Worm (Caenorhabditis elegans): ENCODE results near the gene hda-2.

hda-2 gene

DNA sequence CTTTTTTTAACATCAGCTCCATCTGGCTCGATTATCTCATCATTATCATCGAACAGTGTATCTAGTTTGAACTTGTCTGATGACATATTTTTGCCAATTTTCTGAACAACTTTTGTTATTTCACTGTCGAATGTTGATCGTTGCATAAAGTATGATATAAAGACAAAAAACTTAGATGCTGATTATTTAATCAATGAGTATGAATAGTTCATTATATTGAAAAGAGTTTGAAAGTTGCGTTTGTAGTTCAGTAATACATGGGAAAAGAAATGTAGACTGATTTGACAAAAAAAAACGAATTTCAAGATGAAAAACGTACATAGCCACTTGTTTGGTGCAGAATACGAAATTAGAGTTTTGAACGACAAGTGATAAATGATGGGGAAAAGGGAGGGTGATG is at the start of gene hda-2:
Gene hda-2 (minus strand): TSS at position 101 of the 400 bp plus-strand sequence.
- TF ChIP-seq nhr-77 (tag; optimal IDR thresholded peaks at IDR 0.05) (no peak), unc-39 (tag; optimal IDR thresholded peaks at IDR 0.05) (no peak), C34F6.9 (tag; optimal IDR thresholded peaks at IDR 0.05) (no peak), alr-1 (tag; optimal IDR thresholded peaks at IDR 0.05) (no peak), dmd-4 (tag; optimal IDR thresholded peaks at IDR 0.05) (no peak), lin-11 (tag; optimal IDR thresholded peaks at IDR 0.05) (no peak), lin-13 (GFP tag; optimal IDR thresholded peaks at IDR 0.05) (no peak)

DNA sequence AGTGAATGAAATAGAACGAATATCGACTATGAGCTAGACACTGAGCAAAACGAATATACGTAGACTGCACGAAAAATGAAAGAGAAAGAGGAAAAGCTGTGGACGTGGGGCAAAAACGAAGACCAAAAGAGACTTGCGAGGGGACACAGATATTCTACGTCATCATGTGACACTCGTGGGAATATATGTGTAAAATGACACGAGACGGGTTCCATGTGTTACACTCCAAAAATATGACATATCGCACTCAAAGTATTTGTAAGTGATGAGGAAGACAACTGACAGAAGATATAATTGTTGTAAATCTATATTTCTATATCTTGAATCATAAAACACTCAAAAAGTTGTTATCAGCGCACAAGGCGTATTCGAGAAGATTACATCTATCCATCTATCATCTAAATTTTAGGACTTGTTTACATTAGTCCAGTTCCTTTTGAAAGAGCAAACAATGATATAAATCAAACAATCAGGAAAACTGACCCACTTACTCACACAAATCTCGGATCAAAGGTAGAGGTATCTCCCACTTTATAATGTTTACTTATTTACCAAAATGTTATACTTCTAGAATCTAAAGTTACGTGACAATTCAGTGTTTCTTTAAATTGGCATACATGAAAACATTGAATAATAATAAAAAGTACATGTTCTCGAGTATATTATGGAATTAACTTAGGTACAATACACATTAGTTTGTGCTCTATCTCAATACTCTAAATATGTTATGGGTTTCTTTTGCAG is 49.6 kb upstream of the hda-2 start:
- TF ChIP-seq mdl-1 (tag; optimal IDR thresholded peaks at IDR 0.05) (peak in 1 of 2 experiments; percentile 83), ama-1 (optimal IDR thresholded peaks at IDR 0.05) (no peak), mab-5 (tag; optimal IDR thresholded peaks at IDR 0.05) (peak; percentile 48), ztf-4 (tag; optimal IDR thresholded peaks at IDR 0.05) (peak; percentile 18), peb-1 (tag; optimal IDR thresholded peaks at IDR 0.05) (no peak), nhr-25 (tag; optimal IDR thresholded peaks at IDR 0.05) (peak; percentile 63), sma-9 (GFP tag; optimal IDR thresholded peaks at IDR 0.05) (peak; percentile 91), sma-9 (tag; optimal IDR thresholded peaks at IDR 0.05) (no peak), nhr-129 (tag; optimal IDR thresholded peaks at IDR 0.05) (peak; percentile 80), dmd-4 (tag; optimal IDR thresholded peaks at IDR 0.05) (no peak), Y55F3AM.14 (GFP tag; optimal IDR thresholded peaks at IDR 0.05) (no peak), nhr-237 (tag; optimal IDR thresholded peaks at IDR 0.05) (no peak), sem-4 (tag; optimal IDR thresholded peaks at IDR 0.05) (no peak), zag-1 (tag; optimal IDR thresholded peaks at IDR 0.05) (peak; percentile 53), unc-39 (tag; optimal IDR thresholded peaks at IDR 0.05) (no peak), nhr-77 (tag; optimal IDR thresholded peaks at IDR 0.05) (no peak), egl-27 (tag; optimal IDR thresholded peaks at IDR 0.05) (peak; percentile 3), ztf-11 (tag; optimal IDR thresholded peaks at IDR 0.05) (no peak), R02D3.7 (tag; optimal IDR thresholded peaks at IDR 0.05) (no peak), ZK546.5 (tag; optimal IDR thresholded peaks at IDR 0.05) (no peak), fos-1 (tag; optimal IDR thresholded peaks at IDR 0.05) (peak; percentile 26), nhr-6 (tag; optimal IDR thresholded peaks at IDR 0.05) (peak; percentile 45), crh-2 (tag; optimal IDR thresholded peaks at IDR 0.05) (peak; percentile 77), nhr-10 (tag; optimal IDR thresholded peaks at IDR 0.05) (no peak), alr-1 (tag; optimal IDR thresholded peaks at IDR 0.05) (no peak), aly-2 (tag; optimal IDR thresholded peaks at IDR 0.05) (no peak), nhr-21 (tag; optimal IDR thresholded peaks at IDR 0.05) (peak; percentile 76), C34F6.9 (tag; optimal IDR thresholded peaks at IDR 0.05) (peak; percentile 81), lsy-2 (tag; optimal IDR thresholded peaks at IDR 0.05) (peak in 1 of 2 experiments; percentile 80), mbf-1 (tag; optimal IDR thresholded peaks at IDR 0.05) (no peak), unc-62 (GFP tag; optimal IDR thresholded peaks at IDR 0.05) (peak; percentile 63), skn-1 (tag; optimal IDR thresholded peaks at IDR 0.05) (no peak), lin-39 (tag; optimal IDR thresholded peaks at IDR 0.05) (no peak), ceh-82 (tag; optimal IDR thresholded peaks at IDR 0.05) (no peak), nhr-12 (tag; optimal IDR thresholded peaks at IDR 0.05) (no peak), ztf-1 (GFP tag; conservative IDR thresholded peaks at IDR 0.05) (no peak), lin-11 (tag; optimal IDR thresholded peaks at IDR 0.05) (no peak), sma-3 (GFP tag; optimal IDR thresholded peaks at IDR 0.05) (no peak), gmeb-1 (tag; optimal IDR thresholded peaks at IDR 0.05) (no peak), F13H6.1 (tag; optimal IDR thresholded peaks at IDR 0.05) (peak; percentile 76), nhr-23 (tag; optimal IDR thresholded peaks at IDR 0.05) (no peak), snpc-4 (tag; optimal IDR thresholded peaks at IDR 0.05) (peak; percentile 38), blmp-1 (tag; optimal IDR thresholded peaks at IDR 0.05; ENCODE audit: insufficient read depth) (peak; percentile 39), elt-1 (tag; optimal IDR thresholded peaks at IDR 0.05) (no peak), unc-55 (GFP tag; optimal IDR thresholded peaks at IDR 0.05) (peak; percentile 45), ceh-16 (tag; optimal IDR thresholded peaks at IDR 0.05) (no peak), elt-3 (tag; optimal IDR thresholded peaks at IDR 0.05) (no peak), lin-13 (GFP tag; optimal IDR thresholded peaks at IDR 0.05) (peak; percentile 11), nhr-11 (tag; optimal IDR thresholded peaks at IDR 0.05) (no peak)
